Worm (Caenorhabditis elegans) whole organism, mixed stage, embryonic: Measurements from ENCODE around the gene T23B12.5.

Experiments used
- elt-3 ChIP-seq: fragments of 150-350 bp; optimal IDR thresholded peaks from 2 replicates; lab custom pipeline; 2014; ENCODE audit warnings: missing biosample characterization, missing genetic modification characterization
- mab-5 ChIP-seq: fragments of 150-350 bp; optimal IDR thresholded peaks from 2 replicates; lab custom pipeline; 2014; ENCODE audit warnings: missing biosample characterization, missing genetic modification characterization
- snpc-4 ChIP-seq: fragments of 150-350 bp; optimal IDR thresholded peaks from 2 replicates; lab custom pipeline; 2014; ENCODE audit warnings: missing biosample characterization, missing genetic modification characterization
- sptf-1 ChIP-seq: sonication (generic microtip); optimal IDR thresholded peaks from 2 replicates; lab custom pipeline; 2017; ENCODE audit warnings: mild to moderate bottlenecking, missing genetic modification characterization, moderate library complexity, missing compliant biosample characterization

ce11 chrV:8426210-8426609, 21.6 kb downstream of the T23B12.5 start:
- TF ChIP-seq elt-3 (tag; lab: Kevin White, UChicago) = no peak
- TF ChIP-seq snpc-4 (tag; lab: Kevin White, UChicago) = no peak
- TF ChIP-seq mab-5 (tag; lab: Kevin White, UChicago) = no peak
- TF ChIP-seq sptf-1 (tag; lab: Kevin White, UChicago) = no peak
